Worm (Caenorhabditis elegans) whole organism, L4 larva: ENCODE measurements around the gene aff-1.

Experiments used
- D1046.2 ChIP-seq: fragments of 200-800 bp; sonication (Bioruptor generic); IDR thresholded peaks from 2 replicates; pipeline ENCODE4 v1.3.6; 2022; ENCODE audit warnings: missing genetic modification characterization, missing compliant biosample characterization
- F10B5.3 ChIP-seq: sonication (generic microtip); optimal IDR thresholded peaks from 2 replicates; lab custom pipeline; 2016; ENCODE audit warnings: mild to moderate bottlenecking, missing genetic modification characterization, missing compliant biosample characterization
- hif-1 ChIP-seq, 2 experiments: sonication (generic microtip); optimal IDR thresholded peaks; 2 replicates each; lab custom pipeline; 2016 to 2017; ENCODE audit warnings: missing compliant biosample characterization in 2 of 2, missing genetic modification characterization in 2 of 2, missing genetic modification reagents in 2 of 2, missing genotype in 2 of 2, mild to moderate bottlenecking in 1 of 2
- lsy-2 ChIP-seq, 2 experiments: fragments of 150-350 bp in 1 of 2; sonication (generic microtip) in 1 of 2; optimal IDR thresholded peaks; 2 replicates each; lab custom pipeline; 2014 to 2017; ENCODE audit warnings: missing biosample characterization in 2 of 2, missing genetic modification characterization in 2 of 2
- mdt-29 ChIP-seq: fragments of 200-800 bp; sonication (Bioruptor generic); IDR thresholded peaks from 2 replicates; pipeline ENCODE4 v1.3.6; 2022; ENCODE audit warnings: missing genetic modification reagents, missing genetic modification characterization, missing compliant biosample characterization
- nhr-76 ChIP-seq: fragments of 150-350 bp; optimal IDR thresholded peaks from 2 replicates; lab custom pipeline; 2014; ENCODE audit warnings: missing biosample characterization, missing genetic modification characterization
- unc-39 ChIP-seq: sonication (generic microtip); optimal IDR thresholded peaks from 2 replicates; lab custom pipeline; 2017; ENCODE audit warnings: missing biosample characterization, missing genetic modification characterization

- TF ChIP-seq lsy-2 (tag; optimal IDR thresholded peaks at IDR 0.05; lab: Kevin White, UChicago) = peak; percentile 48 to 51
- no peak for TF ChIP-seq D1046.2 (GFP tag; lab: Robert Waterston, UW)
- no peak for TF ChIP-seq F10B5.3 (tag; lab: Kevin White, UChicago)
- no peak for TF ChIP-seq nhr-76 (tag; lab: Kevin White, UChicago)
- no peak for TF ChIP-seq unc-39 (tag; lab: Kevin White, UChicago)
- TF ChIP-seq mdt-29 (GFP tag; lab: Robert Waterston, UW) = no peak
- TF ChIP-seq hif-1 (tag; optimal IDR thresholded peaks at IDR 0.05; lab: Kevin White, UChicago) = no peak
These were observed 36.2 kb downstream of the aff-1 start for ce11 chrII:6827388-6827787.
